Worm (Caenorhabditis elegans): ENCODE results near the gene apm-3.
A peak's percentile ranks its signal among the peaks of the same experiment; 100 is the strongest.

Gene apm-3

DNA sequence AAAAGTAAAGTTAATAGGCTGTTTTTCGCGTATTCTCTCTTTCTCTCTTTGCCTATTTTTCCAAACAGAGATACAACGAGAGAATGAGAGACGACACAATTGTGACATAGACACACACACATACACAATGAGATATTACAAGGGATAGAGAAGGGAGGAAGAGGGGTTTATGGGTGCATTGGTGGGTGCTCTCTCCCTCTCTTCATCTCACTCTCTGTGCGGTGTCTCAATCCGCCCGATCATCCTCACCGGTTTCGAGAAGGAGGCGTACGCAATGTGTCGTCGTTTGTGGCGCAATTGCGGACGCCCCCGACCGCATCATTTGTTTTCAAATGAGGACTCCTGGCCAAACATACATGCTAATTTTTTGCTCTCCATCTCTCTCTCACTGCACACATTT, 5.3 kb upstream of the apm-3 start (continued):
- TF ChIP-seq daf-16 (GFP tag; optimal IDR thresholded peaks at IDR 0.05) (peak in 1 of 2 experiments; percentile 74), daf-16 (tag; optimal IDR thresholded peaks at IDR 0.05) (peak; percentile 39), ceh-32 (tag; optimal IDR thresholded peaks at IDR 0.05; ENCODE audit: poor library complexity) (peak; percentile 40), lin-1 (GFP tag; IDR thresholded peaks at IDR 0.05) (no peak), lin-13 (GFP tag; optimal IDR thresholded peaks at IDR 0.05) (peak; percentile 82), R02D3.7 (tag; optimal IDR thresholded peaks at IDR 0.05) (no peak), F49E8.2 (tag; optimal IDR thresholded peaks at IDR 0.05; ENCODE audit: borderline replicate concordance) (no peak), pha-4 (GFP tag; IDR thresholded peaks at IDR 0.05) (peak; percentile 37; the same call in 1 of the 2 replicates), pha-4 (tag; optimal IDR thresholded peaks at IDR 0.05) (no peak), ceh-44 (GFP tag; IDR thresholded peaks at IDR 0.05) (0 out of 2 replicates have a peak, but pooled peaks have one; percentile 9), tag-97 (GFP tag; IDR thresholded peaks at IDR 0.05) (no peak), F10B5.3 (tag; optimal IDR thresholded peaks at IDR 0.05) (no peak), lsy-2 (tag; optimal IDR thresholded peaks at IDR 0.05) (peak; percentile 81 to 88), F26F4.8 (GFP tag; conservative IDR thresholded peaks at IDR 0.05) (no peak), hif-1 (tag; optimal IDR thresholded peaks at IDR 0.05) (peak in 1 of 2 experiments; percentile 74), nhr-6 (tag; optimal IDR thresholded peaks at IDR 0.05) (no peak), nhr-111 (GFP tag; optimal IDR thresholded peaks at IDR 0.05) (no peak), lir-3 (tag; optimal IDR thresholded peaks at IDR 0.05) (no peak), nhr-42 (GFP tag; IDR thresholded peaks at IDR 0.05) (no peak), spr-1 (tag; optimal IDR thresholded peaks at IDR 0.05) (peak; percentile 70), unc-130 (GFP tag; optimal IDR thresholded peaks at IDR 0.05) (no peak), mep-1 (tag; optimal IDR thresholded peaks at IDR 0.05) (peak; percentile 96), F44E2.7 (GFP tag; IDR thresholded peaks at IDR 0.05) (no peak), zag-1 (tag; optimal IDR thresholded peaks at IDR 0.05) (peak; percentile 68), fos-1 (tag; optimal IDR thresholded peaks at IDR 0.05) (no peak), attf-4 (tag; optimal IDR thresholded peaks at IDR 0.05) (no peak), ztf-11 (tag; optimal IDR thresholded peaks at IDR 0.05) (no peak), F37D6.2 (tag; optimal IDR thresholded peaks at IDR 0.05) (peak; percentile 90), ztf-7 (tag; optimal IDR thresholded peaks at IDR 0.05) (peak; percentile 82), egl-27 (tag; optimal IDR thresholded peaks at IDR 0.05) (no peak), T20F7.1 (GFP tag; optimal IDR thresholded peaks at IDR 0.05) (peak; percentile 80), ceh-28 (tag; optimal IDR thresholded peaks at IDR 0.05) (no peak), unc-39 (tag; optimal IDR thresholded peaks at IDR 0.05) (no peak), lin-39 (tag; optimal IDR thresholded peaks at IDR 0.05) (no peak), duxl-1 (tag; optimal IDR thresholded peaks at IDR 0.05; ENCODE audit: poor library complexity) (peak; percentile 73), nhr-25 (tag; optimal IDR thresholded peaks at IDR 0.05; ENCODE audit: borderline replicate concordance, insufficient read depth) (peak; percentile 53), lim-7 (GFP tag; IDR thresholded peaks at IDR 0.05) (0 out of 2 replicates have a peak, but pooled peaks have one; percentile 46), skn-1 (tag; optimal IDR thresholded peaks at IDR 0.05) (no peak), madf-9 (GFP tag; conservative IDR thresholded peaks at IDR 0.05) (peak; percentile 77), cey-2 (tag; optimal IDR thresholded peaks at IDR 0.05; ENCODE audit: borderline replicate concordance, insufficient read depth) (no peak), rbr-2 (tag; optimal IDR thresholded peaks at IDR 0.05) (peak; percentile 97), mxl-2 (GFP tag; conservative IDR thresholded peaks at IDR 0.05) (no peak), hlh-11 (tag; optimal IDR thresholded peaks at IDR 0.05) (peak; percentile 87), zip-11 (GFP tag; IDR thresholded peaks at IDR 0.05) (no peak), mdl-1 (tag; optimal IDR thresholded peaks at IDR 0.05) (peak; percentile 5 to 89), ama-1 (optimal IDR thresholded peaks at IDR 0.05) (no peak), lin-15B (tag; optimal IDR thresholded peaks at IDR 0.05) (no peak), saeg-2 (GFP tag; IDR thresholded peaks at IDR 0.05) (peak; percentile 82; the same call in 1 of the 2 replicates), aha-1 (tag) (peak; percentile 98), nhr-237 (tag; optimal IDR thresholded peaks at IDR 0.05) (no peak), dve-1 (tag; optimal IDR thresholded peaks at IDR 0.05; ENCODE audit: insufficient read depth) (peak; percentile 89), nhr-10 (tag; optimal IDR thresholded peaks at IDR 0.05) (no peak)

Measured in whole organism, L4 larva.